Worm (Caenorhabditis elegans): ENCODE data around the gene dhgd-1.

- TF ChIP-seq rnt-1 (tag; optimal IDR thresholded peaks at IDR 0.05), result no peak
- TF ChIP-seq hlh-30 (tag; optimal IDR thresholded peaks at IDR 0.05; ENCODE audit: insufficient read depth), result no peak
- TF ChIP-seq nfya-1 (tag; optimal IDR thresholded peaks at IDR 0.05), result no peak
Observed at ce11 chrII:11521300-11521699, 30.6 kb downstream of the dhgd-1 start, which contains the start of gene Y62F5A.10.

Data from whole organism, late embryonic.